Worm (Caenorhabditis elegans) whole organism, L4 larva: ENCODE results near the gene scl-3.

ENCODE experiments used
- Y75B8A.6 ChIP-seq: fragments of 200-800 bp; sonication (Bioruptor generic); IDR thresholded peaks from 2 replicates; pipeline ENCODE4 v1.3.6; 2022; ENCODE audit warnings: missing genetic modification reagents, missing genetic modification characterization, missing compliant biosample characterization
- aly-2 ChIP-seq: sonication (generic microtip); optimal IDR thresholded peaks from 2 replicates; lab custom pipeline; 2018; ENCODE audit warnings: missing biosample characterization, missing genetic modification characterization
- daf-12 ChIP-seq: fragments of 150-350 bp; optimal IDR thresholded peaks from 2 replicates; lab custom pipeline; 2014; ENCODE audit warnings: missing biosample characterization, missing genetic modification reagents, missing genetic modification characterization
- daf-8 ChIP-seq: fragments of 200-800 bp; sonication (Bioruptor generic); IDR thresholded peaks from 2 replicates; pipeline ENCODE4 v1.3.6; 2022; ENCODE audit warnings: missing genetic modification characterization, missing compliant biosample characterization
- fkh-10 ChIP-seq: fragments of 150-350 bp; optimal IDR thresholded peaks from 2 replicates; lab custom pipeline; 2014; ENCODE audit warnings: missing biosample characterization, missing genetic modification reagents, missing genetic modification characterization
- mep-1 ChIP-seq: fragments of 150-350 bp; sonication (generic microtip); optimal IDR thresholded peaks from 3 replicates; lab custom pipeline; 2014; ENCODE audit warnings: missing biosample characterization, missing genetic modification characterization
- nhr-237 ChIP-seq: sonication (generic microtip); optimal IDR thresholded peaks from 2 replicates; lab custom pipeline; 2017; ENCODE audit warnings: missing biosample characterization, missing genetic modification characterization
- nhr-48 ChIP-seq: sonication (generic microtip); optimal IDR thresholded peaks from 2 replicates; lab custom pipeline; 2016; ENCODE audit warnings: mild to moderate bottlenecking, missing genetic modification characterization, missing compliant biosample characterization
- pha-4 ChIP-seq, 2 experiments: fragments of 150-350 bp in 1 of 2; fragments of 200-800 bp in 1 of 2; sonication (Bioruptor generic) in 1 of 2; IDR thresholded peaks in 1 of 2; optimal IDR thresholded peaks in 1 of 2; 2 replicates each; pipeline versions ENCODE4 v1.3.6 to Lab custom; 2014 to 2022; ENCODE audit warnings: missing genetic modification characterization in 2 of 2, missing genetic modification reagents in 2 of 2, missing biosample characterization in 1 of 2, missing compliant biosample characterization in 1 of 2
- saeg-2 ChIP-seq: fragments of 200-800 bp; sonication (Bioruptor generic); IDR thresholded peaks from 2 replicates; pipeline ENCODE4 v1.3.6; 2022; ENCODE audit warnings: missing genetic modification reagents, missing genetic modification characterization, missing compliant biosample characterization
- skn-1 ChIP-seq: fragments of 150-350 bp; optimal IDR thresholded peaks from 2 replicates; lab custom pipeline; 2014; ENCODE audit warnings: missing biosample characterization, missing genetic modification characterization
- snpc-4 ChIP-seq: fragments of 150-350 bp; optimal IDR thresholded peaks from 2 replicates; lab custom pipeline; 2014; ENCODE audit warnings: missing biosample characterization, missing genetic modification characterization
- tag-97 ChIP-seq: fragments of 200-800 bp; sonication (Bioruptor generic); IDR thresholded peaks from 2 replicates; pipeline ENCODE4 v1.3.6; 2022; ENCODE audit warnings: missing genetic modification characterization, missing compliant biosample characterization
- unc-39 ChIP-seq: sonication (generic microtip); optimal IDR thresholded peaks from 2 replicates; lab custom pipeline; 2017; ENCODE audit warnings: missing biosample characterization, missing genetic modification characterization

DNA sequence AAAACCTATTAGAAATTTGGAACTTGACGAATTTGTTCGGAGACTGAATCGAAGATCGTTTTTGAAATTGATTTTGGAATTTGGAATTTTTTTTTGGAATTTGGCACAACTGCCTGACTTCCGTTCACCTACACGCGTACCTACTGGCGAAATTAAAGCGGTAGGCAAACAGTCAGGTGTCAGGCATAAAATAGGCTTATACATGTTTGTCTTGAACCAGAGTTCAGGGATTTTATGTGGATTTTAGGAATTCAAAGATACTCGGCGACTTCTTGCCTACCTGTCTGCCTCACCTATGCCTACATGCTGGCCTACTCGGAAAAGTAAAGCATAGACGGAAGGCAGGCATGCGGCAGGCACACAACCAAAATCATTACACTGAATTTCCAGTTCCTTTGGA, 19.0 kb downstream of the scl-3 start:
- TF ChIP-seq Y75B8A.6, result no peak
- TF ChIP-seq saeg-2, result no peak
- TF ChIP-seq daf-12 (tag; lab: Kevin White, UChicago), result no peak
- no peak for TF ChIP-seq tag-97 (GFP tag; lab: Robert Waterston, UW)
- no peak for TF ChIP-seq daf-8 (GFP tag; lab: Robert Waterston, UW)
- no peak for TF ChIP-seq pha-4 (GFP tag; IDR thresholded peaks at IDR 0.05; lab: Robert Waterston, UW)
- no peak for TF ChIP-seq pha-4 (tag; optimal IDR thresholded peaks at IDR 0.05; lab: Kevin White, UChicago)
- TF ChIP-seq mep-1 (tag; lab: Kevin White, UChicago), result no peak
- no peak for TF ChIP-seq skn-1 (tag; lab: Kevin White, UChicago)
- TF ChIP-seq unc-39 (tag; lab: Kevin White, UChicago), result no peak
- TF ChIP-seq snpc-4, result no peak
- TF ChIP-seq nhr-48 (tag; lab: Kevin White, UChicago), result no peak
- no peak for TF ChIP-seq aly-2 (tag; lab: Kevin White, UChicago)
- no peak for TF ChIP-seq fkh-10 (GFP tag; lab: Kevin White, UChicago)
- TF ChIP-seq nhr-237, result no peak
